Fruit fly (Drosophila melanogaster) whole organism, embryonic: ENCODE measurements around the gene CG3513.

ENCODE experiments used
- Ada2b ChIP-seq: fragments of 200-800 bp; sonication (Bioruptor generic); IDR thresholded peaks from 2 replicates; pipeline ENCODE4 v1.3.6; 2022; ENCODE audit warnings: missing biosample characterization, missing genetic modification characterization
- CG1024 ChIP-seq: fragments of 200-800 bp; sonication (Bioruptor generic); IDR thresholded peaks from 2 replicates; pipeline ENCODE4 v1.3.6; 2022; ENCODE audit warnings: missing biosample characterization, missing genetic modification characterization
- CG13287 ChIP-seq: fragments of 200-800 bp; sonication (Bioruptor generic); IDR thresholded peaks from 2 replicates; pipeline ENCODE4 v1.3.6; 2022; ENCODE audit warnings: missing biosample characterization, missing genetic modification characterization; ENCODE audit not compliant: partially characterized antibody
- CG15011 ChIP-seq: fragments of 200-800 bp; sonication (Bioruptor generic); optimal IDR thresholded peaks from 3 replicates; lab custom pipeline; 2018; ENCODE audit warnings: missing biosample characterization, mild to moderate bottlenecking, missing genetic modification characterization
- CG16863 ChIP-seq: fragments of 200-800 bp; sonication (Bioruptor generic); optimal IDR thresholded peaks from 3 replicates; lab custom pipeline; 2016; ENCODE audit warnings: missing biosample characterization, missing genetic modification characterization
- CG2116 ChIP-seq: fragments of 200-800 bp; sonication (Bioruptor generic); optimal IDR thresholded peaks from 3 replicates; lab custom pipeline; 2018; ENCODE audit warnings: missing biosample characterization, mild to moderate bottlenecking, missing genetic modification characterization
- CG2199 ChIP-seq: fragments of 200-800 bp; sonication (Bioruptor generic); IDR thresholded peaks from 3 replicates; pipeline ENCODE4 v1.3.6; 2022; ENCODE audit warnings: missing biosample characterization, missing genetic modification characterization
- CG31388 ChIP-seq: fragments of 200-800 bp; sonication (Bioruptor generic); optimal IDR thresholded peaks from 2 replicates; lab custom pipeline; 2016; ENCODE audit warnings: missing biosample characterization, missing genetic modification characterization
- CG4328 ChIP-seq: fragments of 200-800 bp; sonication (Bioruptor generic); optimal IDR thresholded peaks from 3 replicates; lab custom pipeline; 2017; ENCODE audit warnings: missing biosample characterization, missing genetic modification reagents, missing genetic modification characterization
- CG4360 ChIP-seq: fragments of 200-800 bp; sonication (Bioruptor generic); IDR thresholded peaks from 2 replicates; pipeline ENCODE4 v1.3.6; 2022; ENCODE audit warnings: missing biosample characterization, missing genetic modification characterization
- CG4424 ChIP-seq: fragments of 200-800 bp; sonication (Bioruptor generic); optimal IDR thresholded peaks from 3 replicates; lab custom pipeline; 2016; ENCODE audit warnings: missing biosample characterization, missing genetic modification characterization
- CG4730 ChIP-seq: fragments of 200-800 bp; sonication (Bioruptor generic); IDR thresholded peaks from 2 replicates; pipeline ENCODE4 v1.3.6; 2022; ENCODE audit warnings: missing biosample characterization, missing genetic modification characterization
- CG5245 ChIP-seq: fragments of 200-800 bp; sonication (Bioruptor generic); optimal IDR thresholded peaks from 3 replicates; lab custom pipeline; 2016; ENCODE audit warnings: missing biosample characterization, missing genetic modification characterization
- CG6272 ChIP-seq: fragments of 200-800 bp; sonication (Bioruptor generic); IDR thresholded peaks from 2 replicates; pipeline ENCODE4 v1.3.6; 2022; ENCODE audit warnings: missing biosample characterization, missing genetic modification characterization
- CG6683 ChIP-seq: fragments of 200-800 bp; sonication (Bioruptor generic); optimal IDR thresholded peaks from 2 replicates; lab custom pipeline; 2017; ENCODE audit warnings: missing biosample characterization, mild to moderate bottlenecking, missing genetic modification characterization, missing genetic modification reagents
- CG6791 ChIP-seq: fragments of 200-800 bp; sonication (Bioruptor generic); IDR thresholded peaks from 3 replicates; pipeline ENCODE4 v1.3.6; 2022; ENCODE audit warnings: missing biosample characterization, missing genetic modification characterization; ENCODE audit not compliant: partially characterized antibody
- CG8089 ChIP-seq: fragments of 200-800 bp; sonication (Bioruptor generic); optimal IDR thresholded peaks from 3 replicates; lab custom pipeline; 2016; ENCODE audit warnings: missing biosample characterization, missing genetic modification characterization
- D19B ChIP-seq: fragments of 200-800 bp; sonication (Bioruptor generic); optimal IDR thresholded peaks from 2 replicates; lab custom pipeline; 2017; ENCODE audit warnings: missing biosample characterization, mild to moderate bottlenecking, missing genetic modification characterization
- Ets65A ChIP-seq: fragments of 200-800 bp; sonication (Bioruptor generic); peaks from one replicate; lab custom pipeline; 2016; ENCODE audit warnings: missing biosample characterization, missing genetic modification characterization
- Hmr ChIP-seq: fragments of 200-800 bp; sonication (Bioruptor generic); optimal IDR thresholded peaks from 3 replicates; lab custom pipeline; 2017; ENCODE audit warnings: mild to moderate bottlenecking, missing biosample characterization, missing genetic modification reagents, missing genetic modification characterization
- MESR4 ChIP-seq: fragments of 200-800 bp; sonication (Bioruptor generic); optimal IDR thresholded peaks from 2 replicates; lab custom pipeline; 2018; ENCODE audit warnings: missing biosample characterization, mild to moderate bottlenecking, missing genetic modification characterization, moderate library complexity
- Myb ChIP-seq: fragments of 200-800 bp; sonication (Bioruptor generic); optimal IDR thresholded peaks from 2 replicates; lab custom pipeline; 2016; ENCODE audit warnings: missing biosample characterization, missing genetic modification characterization
- Oaz ChIP-seq: fragments of 200-800 bp; sonication (Bioruptor generic); IDR thresholded peaks from 2 replicates; pipeline ENCODE4 v1.3.6; 2022; ENCODE audit warnings: missing biosample characterization, missing genetic modification characterization
- Six4 ChIP-seq: fragments of 200-800 bp; sonication (Bioruptor generic); optimal IDR thresholded peaks from 2 replicates; lab custom pipeline; 2016; ENCODE audit warnings: missing biosample characterization, missing genetic modification characterization
- Sry-δ ChIP-seq: fragments of 200-800 bp; sonication (Bioruptor generic); optimal IDR thresholded peaks from 2 replicates; lab custom pipeline; 2016; ENCODE audit warnings: missing biosample characterization, missing genetic modification characterization
- Trl ChIP-seq, 3 experiments: fragments of >200 bp in 2 of 3; fragments of 200-800 bp in 1 of 3; sonication (Bioruptor generic) in 1 of 3; optimal IDR thresholded peaks; 2 replicates in 1 of 3; 3 replicates in 2 of 3; lab custom pipeline; 2016 to 2017; ENCODE audit warnings: missing biosample characterization in 1 of 3, missing genetic modification characterization in 1 of 3
- al ChIP-seq: fragments of 200-800 bp; sonication (Bioruptor generic); IDR thresholded peaks from 2 replicates; pipeline ENCODE4 v1.3.6; 2022; ENCODE audit warnings: missing biosample characterization, missing genetic modification characterization
- amos ChIP-seq: fragments of 200-800 bp; sonication (Bioruptor generic); IDR thresholded peaks from 2 replicates; pipeline ENCODE4 v1.3.6; 2022; ENCODE audit warnings: missing biosample characterization, missing genetic modification characterization; ENCODE audit not compliant: partially characterized antibody
- ara ChIP-seq: fragments of 200-800 bp; sonication (Bioruptor generic); IDR thresholded peaks from 2 replicates; pipeline ENCODE4 v1.3.6; 2022; ENCODE audit warnings: missing biosample characterization, missing genetic modification characterization
- ato ChIP-seq: fragments of 200-800 bp; sonication (Bioruptor generic); IDR thresholded peaks from 2 replicates; pipeline ENCODE4 v1.3.6; 2022; ENCODE audit warnings: missing biosample characterization, missing genetic modification characterization; ENCODE audit not compliant: partially characterized antibody
- bcd ChIP-seq: fragments of 200-800 bp; sonication (Bioruptor generic); optimal IDR thresholded peaks from 2 replicates; lab custom pipeline; 2017; ENCODE audit warnings: missing biosample characterization, mild to moderate bottlenecking, missing genetic modification characterization
- br ChIP-seq: fragments of >200 bp; optimal IDR thresholded peaks from 2 replicates; lab custom pipeline; 2017
- cad ChIP-seq: fragments of >200 bp; optimal IDR thresholded peaks from 2 replicates; lab custom pipeline; 2017; ENCODE audit warnings: missing biosample characterization, missing genetic modification characterization
- dati ChIP-seq: fragments of 200-800 bp; sonication (Bioruptor generic); IDR thresholded peaks from 2 replicates; pipeline ENCODE4 v1.3.6; 2022; ENCODE audit warnings: missing biosample characterization, missing genetic modification characterization
- eve ChIP-seq, 2 experiments: fragments of >200 bp; optimal IDR thresholded peaks; 2 replicates each; lab custom pipeline; 2017; ENCODE audit warnings: missing biosample characterization in 2 of 2, missing genetic modification characterization in 2 of 2
- fd102C ChIP-seq: fragments of 200-800 bp; sonication (Bioruptor generic); optimal IDR thresholded peaks from 2 replicates; lab custom pipeline; 2018; ENCODE audit warnings: missing biosample characterization, mild to moderate bottlenecking, missing genetic modification characterization, moderate library complexity
- gcm2 ChIP-seq: fragments of 200-800 bp; sonication (Bioruptor generic); optimal IDR thresholded peaks from 2 replicates; lab custom pipeline; 2016; ENCODE audit warnings: missing biosample characterization, missing genetic modification characterization
- gsb ChIP-seq: fragments of 200-800 bp; sonication (Bioruptor generic); IDR thresholded peaks from 2 replicates; pipeline ENCODE4 v1.3.6; 2022; ENCODE audit warnings: missing biosample characterization, missing genetic modification characterization
- h ChIP-seq: fragments of >200 bp; optimal IDR thresholded peaks from 2 replicates; lab custom pipeline; 2017
- lola ChIP-seq, 3 experiments: fragments of >200 bp in 2 of 3; fragments of 200-800 bp in 1 of 3; sonication (Bioruptor generic) in 1 of 3; optimal IDR thresholded peaks; 2 replicates each; lab custom pipeline; 2017 to 2019; ENCODE audit warnings: missing biosample characterization in 3 of 3, missing genetic modification characterization in 3 of 3, mild to moderate bottlenecking in 1 of 3, moderate library complexity in 1 of 3
- mld ChIP-seq: fragments of 200-800 bp; sonication (Bioruptor generic); IDR thresholded peaks from 3 replicates; pipeline ENCODE4 v1.3.6; 2022; ENCODE audit warnings: missing biosample characterization, missing genetic modification characterization; ENCODE audit not compliant: partially characterized antibody
- nerfin-2 ChIP-seq: fragments of 200-800 bp; sonication (Bioruptor generic); IDR thresholded peaks from 2 replicates; pipeline ENCODE4 v1.3.6; 2022; ENCODE audit warnings: missing biosample characterization, missing genetic modification characterization; ENCODE audit not compliant: partially characterized antibody
- odd ChIP-seq: fragments of 200-800 bp; sonication (Bioruptor generic); optimal IDR thresholded peaks from 2 replicates; lab custom pipeline; 2017; ENCODE audit warnings: missing biosample characterization, mild to moderate bottlenecking, missing genetic modification characterization
- peb ChIP-seq: fragments of 200-800 bp; sonication (Bioruptor generic); IDR thresholded peaks from 2 replicates; pipeline ENCODE4 v1.3.6; 2022; ENCODE audit warnings: missing biosample characterization, missing genetic modification characterization
- pho ChIP-seq: fragments of 200-800 bp; sonication (Bioruptor generic); optimal IDR thresholded peaks from 2 replicates; lab custom pipeline; 2016; ENCODE audit warnings: missing biosample characterization, missing genetic modification characterization
- pum ChIP-seq: fragments of 200-800 bp; sonication (Bioruptor generic); optimal IDR thresholded peaks from 2 replicates; lab custom pipeline; 2016; ENCODE audit warnings: missing biosample characterization, missing genetic modification characterization
- repo ChIP-seq: fragments of 200-800 bp; sonication (Bioruptor generic); optimal IDR thresholded peaks from 2 replicates; lab custom pipeline; 2016; ENCODE audit warnings: missing biosample characterization, missing genetic modification characterization
- sim ChIP-seq: fragments of 200-800 bp; sonication (Bioruptor generic); IDR thresholded peaks from 2 replicates; pipeline ENCODE4 v1.3.6; 2022; ENCODE audit warnings: missing biosample characterization, missing genetic modification characterization
- sima ChIP-seq: fragments of 200-800 bp; sonication (Bioruptor generic); optimal IDR thresholded peaks from 2 replicates; lab custom pipeline; 2016; ENCODE audit warnings: missing biosample characterization, missing genetic modification characterization
- slou ChIP-seq: fragments of 200-800 bp; sonication (Bioruptor generic); optimal IDR thresholded peaks from 3 replicates; lab custom pipeline; 2016; ENCODE audit warnings: missing biosample characterization, missing genetic modification characterization
- stc ChIP-seq: fragments of 200-800 bp; sonication (Bioruptor generic); IDR thresholded peaks from 2 replicates; pipeline ENCODE4 v1.3.6; 2022; ENCODE audit warnings: missing biosample characterization, missing genetic modification characterization
- wor ChIP-seq: fragments of 200-800 bp; sonication (Bioruptor generic); IDR thresholded peaks from 2 replicates; pipeline ENCODE4 v1.3.6; 2022; ENCODE audit warnings: missing biosample characterization, missing genetic modification characterization
- z ChIP-seq: fragments of 200-800 bp; sonication (Bioruptor generic); IDR thresholded peaks from 3 replicates; pipeline ENCODE4 v1.3.6; 2022; ENCODE audit warnings: missing biosample characterization, missing genetic modification characterization

The CG3513 gene

dm6 chr2L:3703260-3703659 lies 10.3 kb upstream of the CG3513 start, which contains the start of gene CG2816 (continued):
- no peak for TF ChIP-seq br (lab: Kevin White, UChicago)
- peak; percentile 35; the same call in 1 of the 2 replicates for TF ChIP-seq CG4730 (GFP tag; lab: Robert Waterston, UW)
- no peak for TF ChIP-seq odd (GFP tag; lab: Kevin White, UChicago)
- TF ChIP-seq Oaz (GFP tag; lab: Robert Waterston, UW) = peak; percentile 54; the same call in 1 of the 2 replicates
- no peak for TF ChIP-seq Sry-δ (GFP tag; lab: Kevin White, UChicago)
- TF ChIP-seq CG6683 (GFP tag; lab: Kevin White, UChicago) = no peak
- TF ChIP-seq Myb (GFP tag; lab: Kevin White, UChicago) = peak; percentile 72
- TF ChIP-seq peb (GFP tag; lab: Robert Waterston, UW) = no peak
- peak; percentile 50 for TF ChIP-seq CG16863 (GFP tag; lab: Kevin White, UChicago)
- peak; percentile 23 for TF ChIP-seq pum (GFP tag; lab: Kevin White, UChicago)
- TF ChIP-seq Hmr (GFP tag; lab: Kevin White, UChicago) = peak; percentile 80
- no peak for TF ChIP-seq wor (GFP tag; lab: Robert Waterston, UW)
- TF ChIP-seq ara = 0 out of 2 replicates have a peak, but pooled peaks have one; percentile 27
- TF ChIP-seq dati = no peak
- no peak for TF ChIP-seq CG2116 (GFP tag; lab: Kevin White, UChicago)
- no peak for TF ChIP-seq h (lab: Kevin White, UChicago)
- no peak for TF ChIP-seq z
- TF ChIP-seq sima (GFP tag; lab: Kevin White, UChicago) = no peak
- no peak for TF ChIP-seq Trl (optimal IDR thresholded peaks at IDR 0.05; lab: Kevin White, UChicago)
- peak; percentile 26 for TF ChIP-seq Trl (GFP tag; optimal IDR thresholded peaks at IDR 0.05; lab: Kevin White, UChicago)
- peak; percentile 95 for TF ChIP-seq al (GFP tag; lab: Robert Waterston, UW)
- TF ChIP-seq stc (GFP tag; lab: Robert Waterston, UW) = no peak
- TF ChIP-seq CG15011 (GFP tag; lab: Kevin White, UChicago) = no peak
- no peak for TF ChIP-seq MESR4
- TF ChIP-seq sim (GFP tag; lab: Robert Waterston, UW) = no peak
- TF ChIP-seq gsb (GFP tag; lab: Robert Waterston, UW) = 0 out of 2 replicates have a peak, but pooled peaks have one; percentile 17
- no peak for TF ChIP-seq mld (GFP tag; lab: Robert Waterston, UW)
- TF ChIP-seq CG4328 (GFP tag; lab: Kevin White, UChicago) = no peak
- no peak for TF ChIP-seq CG4360
- TF ChIP-seq CG6272 (GFP tag; lab: Robert Waterston, UW) = no peak
- TF ChIP-seq CG13287 (GFP tag; lab: Robert Waterston, UW) = no peak
- TF ChIP-seq ato (GFP tag; lab: Robert Waterston, UW) = no peak
- TF ChIP-seq slou (GFP tag; lab: Kevin White, UChicago) = peak; percentile 14
- TF ChIP-seq amos = no peak
- no peak for TF ChIP-seq CG4424 (GFP tag; lab: Kevin White, UChicago)
- no peak for TF ChIP-seq lola (GFP tag; optimal IDR thresholded peaks at IDR 0.05; lab: Kevin White, UChicago)
- no peak for TF ChIP-seq gcm2
- peak; percentile 38 for TF ChIP-seq bcd (GFP tag; lab: Kevin White, UChicago)
- peak; percentile 27 for TF ChIP-seq D19B
- TF ChIP-seq CG5245 = no peak
- TF ChIP-seq pho (GFP tag; lab: Kevin White, UChicago) = peak; percentile 88
- TF ChIP-seq CG8089 (GFP tag; lab: Kevin White, UChicago) = peak; percentile 22
- TF ChIP-seq CG6791 (GFP tag; lab: Robert Waterston, UW) = no peak
- no peak for TF ChIP-seq CG2199 (GFP tag; lab: Robert Waterston, UW)
- no peak for TF ChIP-seq cad
- TF ChIP-seq Ets65A = no peak
- no peak for TF ChIP-seq fd102C (GFP tag; lab: Kevin White, UChicago)
- TF ChIP-seq Six4 = no peak
- TF ChIP-seq Ada2b (GFP tag; lab: Robert Waterston, UW) = peak; percentile 49
- TF ChIP-seq eve (GFP tag; optimal IDR thresholded peaks at IDR 0.05; lab: Kevin White, UChicago) = peak in 1 of 2 experiments; percentile 28
- no peak for TF ChIP-seq CG1024 (GFP tag; lab: Robert Waterston, UW)
- no peak for TF ChIP-seq CG31388
- TF ChIP-seq repo (GFP tag; lab: Kevin White, UChicago) = peak; percentile 16
- TF ChIP-seq nerfin-2 = no peak
